Fruit fly (Drosophila melanogaster): ENCODE data around the gene CG17440.

CG17440 gene

DNA sequence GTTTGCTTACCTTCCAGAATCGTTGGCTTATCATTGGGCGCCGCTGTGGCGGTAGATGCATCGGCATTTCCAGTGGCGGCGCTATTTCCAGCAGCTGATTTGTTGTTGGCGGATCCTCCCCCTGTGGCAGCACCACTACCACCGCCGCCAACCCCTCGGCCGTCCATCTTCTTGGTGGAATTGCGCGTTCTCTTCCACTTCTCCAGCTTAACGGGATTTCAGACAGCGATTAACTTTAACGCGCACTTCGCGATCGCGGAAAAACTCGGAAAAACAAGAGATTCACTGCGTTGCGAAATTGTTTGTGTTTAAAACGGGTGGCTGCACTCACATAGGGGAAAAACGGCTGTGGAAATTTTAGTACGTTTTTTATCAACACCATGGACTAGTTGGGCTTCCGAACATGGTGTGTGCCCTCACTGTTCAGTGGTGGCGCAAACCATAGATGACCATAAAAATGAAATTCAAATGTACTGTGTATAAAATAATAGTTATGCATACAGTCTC lies 13.1 kb upstream of the CG17440 start, which contains the start of gene c11.1 (continued):
- TF ChIP-seq CG14441 (GFP tag; IDR thresholded peaks at IDR 0.05), result no peak
- TF ChIP-seq CG16863 (GFP tag; optimal IDR thresholded peaks at IDR 0.05), result no peak
- no peak for TF ChIP-seq Elba2 (GFP tag; optimal IDR thresholded peaks at IDR 0.05)
- TF ChIP-seq CG4707 (GFP tag; optimal IDR thresholded peaks at IDR 0.05), result no peak
- TF ChIP-seq CG8290 (GFP tag; optimal IDR thresholded peaks at IDR 0.05), result peak; percentile 50
- no peak for TF ChIP-seq CG8290 (tag; optimal IDR thresholded peaks at IDR 0.05)
- peak; percentile 74 for TF ChIP-seq E2f2 (GFP tag; IDR thresholded peaks at IDR 0.05)
- no peak for TF ChIP-seq eyg (GFP tag; optimal IDR thresholded peaks at IDR 0.05)
- TF ChIP-seq CG17186 (GFP tag; optimal IDR thresholded peaks at IDR 0.05), result no peak
- TF ChIP-seq Dek (tag; optimal IDR thresholded peaks at IDR 0.05), result peak; percentile 41
- TF ChIP-seq so (GFP tag; IDR thresholded peaks at IDR 0.05), result no peak
- no peak for TF ChIP-seq Usf (GFP tag; optimal IDR thresholded peaks at IDR 0.05)
- TF ChIP-seq Abd-B (GFP tag; optimal IDR thresholded peaks at IDR 0.05), result peak; percentile 88
- no peak for TF ChIP-seq pho (GFP tag; optimal IDR thresholded peaks at IDR 0.05)
- TF ChIP-seq Med (GFP tag), result peak; percentile 67
- peak; percentile 66 for TF ChIP-seq MBD-R2 (GFP tag; IDR thresholded peaks at IDR 0.05)
- no peak for TF ChIP-seq CG7963 (GFP tag; IDR thresholded peaks at IDR 0.05; ENCODE audit: partially characterized antibody)
- TF ChIP-seq CG9437 (GFP tag; optimal IDR thresholded peaks at IDR 0.05), result no peak
- TF ChIP-seq eve (GFP tag; optimal IDR thresholded peaks at IDR 0.05), result no peak
- TF ChIP-seq btn (GFP tag; optimal IDR thresholded peaks at IDR 0.05), result no peak
- TF ChIP-seq CG9609 (GFP tag; optimal IDR thresholded peaks at IDR 0.05), result no peak
- no peak for TF ChIP-seq salm (tag; optimal IDR thresholded peaks at IDR 0.05)
- no peak for TF ChIP-seq sr (GFP tag; IDR thresholded peaks at IDR 0.05)
- TF ChIP-seq bcd (GFP tag; optimal IDR thresholded peaks at IDR 0.05), result no peak
- no peak for TF ChIP-seq twi (tag; optimal IDR thresholded peaks at IDR 0.05)
- TF ChIP-seq Fer1 (GFP tag; optimal IDR thresholded peaks at IDR 0.05), result peak; percentile 16
- no peak for TF ChIP-seq Scr (GFP tag; IDR thresholded peaks at IDR 0.05; ENCODE audit: partially characterized antibody)
- TF ChIP-seq CG34422 (GFP tag; IDR thresholded peaks at IDR 0.05), result peak; percentile 53; the same call in 2 of the 3 replicates
- TF ChIP-seq C15 (GFP tag; IDR thresholded peaks at IDR 0.05), result no peak
- no peak for TF ChIP-seq bowl (GFP tag; IDR thresholded peaks at IDR 0.05)
- peak; percentile 59 for TF ChIP-seq Nf-YC (tag; optimal IDR thresholded peaks at IDR 0.05)
- peak; percentile 35 for TF ChIP-seq cg (GFP tag; optimal IDR thresholded peaks at IDR 0.05)
- peak; percentile 36; the same call in 1 of the 2 replicates for TF ChIP-seq Bgb (GFP tag; IDR thresholded peaks at IDR 0.05; ENCODE audit: partially characterized antibody)
- TF ChIP-seq CG13424 (tag; optimal IDR thresholded peaks at IDR 0.05), result no peak
- TF ChIP-seq CG11723 (GFP tag; optimal IDR thresholded peaks at IDR 0.05), result no peak
- TF ChIP-seq CG15073 (GFP tag; optimal IDR thresholded peaks at IDR 0.05), result no peak
- TF ChIP-seq CG7928 (GFP tag; optimal IDR thresholded peaks at IDR 0.05), result no peak
- peak; percentile 30 for TF ChIP-seq nmo (GFP tag; optimal IDR thresholded peaks at IDR 0.05)
- no peak for TF ChIP-seq pan (optimal IDR thresholded peaks at IDR 0.05)
- no peak for TF ChIP-seq pan (GFP tag; optimal IDR thresholded peaks at IDR 0.05 in 1 of 2, IDR thresholded peaks at IDR 0.05 in 1 of 2)
- TF ChIP-seq CG9932 (GFP tag; IDR thresholded peaks at IDR 0.05), result no peak; the same call in 1 of the 2 replicates
- TF ChIP-seq CG14965 (GFP tag; optimal IDR thresholded peaks at IDR 0.05; ENCODE audit: borderline replicate concordance), result no peak
- TF ChIP-seq CG2712 (tag; optimal IDR thresholded peaks at IDR 0.05), result peak; percentile 18
- no peak for TF ChIP-seq Ets65A (GFP tag)
- no peak for TF ChIP-seq dmrt99B (tag; optimal IDR thresholded peaks at IDR 0.05)
- no peak for TF ChIP-seq oc (tag; optimal IDR thresholded peaks at IDR 0.05)
- no peak for TF ChIP-seq Hmr (GFP tag; optimal IDR thresholded peaks at IDR 0.05)
- no peak for TF ChIP-seq aop (GFP tag; IDR thresholded peaks at IDR 0.05)
- TF ChIP-seq Awh (GFP tag; IDR thresholded peaks at IDR 0.05), result no peak
- TF ChIP-seq CG10462 (GFP tag; optimal IDR thresholded peaks at IDR 0.05), result no peak
- no peak for TF ChIP-seq CG17328 (GFP tag; IDR thresholded peaks at IDR 0.05)
- TF ChIP-seq sna (GFP tag; IDR thresholded peaks at IDR 0.05; ENCODE audit: partially characterized antibody), result 0 out of 2 replicates have a peak, but pooled peaks have one; percentile 35
